Fruit fly (Drosophila melanogaster) S2 (cell line): ENCODE data around the gene CG6638.

Experiments
- CG8478 ChIP-seq: fragments of >200 bp; optimal IDR thresholded peaks from 2 replicates; lab custom pipeline; 2018
- CTCF ChIP-seq, 2 experiments: fragments of >200 bp; optimal IDR thresholded peaks; 2 replicates each; lab custom pipeline; 2018

DNA sequence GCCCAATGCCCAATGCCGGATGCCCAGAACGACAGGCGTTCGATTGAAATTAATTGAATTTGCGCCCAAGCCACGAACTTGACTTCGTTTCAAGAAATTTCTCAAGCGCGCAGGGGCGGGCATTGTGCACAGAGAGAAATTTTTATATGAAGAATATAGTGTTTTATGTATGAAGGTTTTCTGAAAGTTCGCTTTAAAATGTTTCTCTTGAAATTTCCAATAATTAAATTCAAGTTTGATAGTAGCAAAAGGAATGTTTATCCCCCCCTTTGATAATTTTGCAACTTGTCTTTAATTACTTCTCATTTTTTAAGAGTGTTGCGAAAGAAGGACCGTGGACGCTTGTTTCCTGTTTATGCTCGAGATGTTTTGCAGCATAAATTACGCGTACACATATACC, 32.0 kb downstream of the CG6638 start:
- TF ChIP-seq CG8478 (lab: Kevin White, UChicago) (no peak), CTCF (optimal IDR thresholded peaks at IDR 0.05; lab: Kevin White, UChicago) (no peak)
